Fruit fly (Drosophila melanogaster) whole organism, wandering third instar larva: ENCODE data around the gene Rip11.

Experiments
- Abd-B ChIP-seq: fragments of >200 bp; optimal IDR thresholded peaks from 2 replicates; lab custom pipeline; 2017; ENCODE audit warnings: missing biosample characterization, missing genetic modification characterization
- CG9705 ChIP-seq: fragments of 200-800 bp; sonication (Bioruptor generic); optimal IDR thresholded peaks from 2 replicates; lab custom pipeline; 2018; ENCODE audit warnings: missing biosample characterization, mild to moderate bottlenecking, missing genetic modification characterization
- CrebA ChIP-seq: fragments of 200-800 bp; sonication (Bioruptor generic); optimal IDR thresholded peaks from 2 replicates; lab custom pipeline; 2016; ENCODE audit warnings: missing biosample characterization, mild to moderate bottlenecking, missing genetic modification characterization, borderline replicate concordance
- Dfd ChIP-seq: fragments of >200 bp; optimal IDR thresholded peaks from 2 replicates; lab custom pipeline; 2017; ENCODE audit warnings: missing biosample characterization, missing genetic modification characterization
- Dif ChIP-seq: fragments of 200-275, 200-300 bp; sonication (Bioruptor generic); optimal IDR thresholded peaks from 2 replicates; lab custom pipeline; 2018; ENCODE audit warnings: missing biosample characterization, missing genetic modification characterization; ENCODE audit not compliant: partially characterized antibody
- GATAd ChIP-seq: sonication (Bioruptor generic); optimal IDR thresholded peaks from 2 replicates; lab custom pipeline; 2016; ENCODE audit warnings: missing biosample characterization, missing genetic modification characterization
- HLH106 ChIP-seq: fragments of 200-800 bp; optimal IDR thresholded peaks from 3 replicates; lab custom pipeline; 2019; ENCODE audit warnings: missing biosample characterization, mild to moderate bottlenecking, missing genetic modification characterization, moderate library complexity
- Hnf4 ChIP-seq: fragments of 200-800 bp; sonication (Bioruptor generic); optimal IDR thresholded peaks from 2 replicates; lab custom pipeline; 2016; ENCODE audit warnings: missing biosample characterization, mild to moderate bottlenecking, missing genetic modification characterization
- Hr78 ChIP-seq: fragments of >200 bp; optimal IDR thresholded peaks from 2 replicates; lab custom pipeline; 2017; ENCODE audit warnings: missing biosample characterization, missing genetic modification characterization
- Hr83 ChIP-seq: fragments of 200-300 bp; sonication (Bioruptor generic); optimal IDR thresholded peaks from 2 replicates; lab custom pipeline; 2016; ENCODE audit warnings: missing biosample characterization, mild to moderate bottlenecking, missing genetic modification characterization, moderate library complexity; ENCODE audit not compliant: poor library complexity, severe bottlenecking
- Jra ChIP-seq: sonication (Bioruptor generic); optimal IDR thresholded peaks from 2 replicates; lab custom pipeline; 2016; ENCODE audit warnings: missing biosample characterization, missing genetic modification characterization
- Myc ChIP-seq: fragments of >200 bp; optimal IDR thresholded peaks from 2 replicates; lab custom pipeline; 2017
- N ChIP-seq: fragments of >200 bp; optimal IDR thresholded peaks from 2 replicates; lab custom pipeline; 2018; ENCODE audit warnings: missing biosample characterization, missing external identifiers, missing genetic modification characterization
- OdsH ChIP-seq: fragments of 200-800 bp; sonication (Bioruptor generic); optimal IDR thresholded peaks from 2 replicates; lab custom pipeline; 2016; ENCODE audit warnings: missing biosample characterization, mild to moderate bottlenecking, missing genetic modification characterization
- Rel ChIP-seq, 2 experiments: fragments of 200-800 bp; sonication (Bioruptor generic) in 1 of 2; optimal IDR thresholded peaks; 2 replicates in 1 of 2; 3 replicates in 1 of 2; lab custom pipeline; 2016 to 2019; ENCODE audit warnings: mild to moderate bottlenecking in 2 of 2, missing biosample characterization in 2 of 2, missing genetic modification characterization in 2 of 2, moderate library complexity in 1 of 2
- Sp1 ChIP-seq: fragments of 200-800 bp; sonication (Bioruptor generic); optimal IDR thresholded peaks from 3 replicates; lab custom pipeline; 2019; ENCODE audit warnings: missing biosample characterization, mild to moderate bottlenecking, missing genetic modification characterization, moderate library complexity
- Vsx2 ChIP-seq: fragments of 200-300, 225-300 bp; sonication (Bioruptor generic); optimal IDR thresholded peaks from 2 replicates; lab custom pipeline; 2018; ENCODE audit warnings: missing biosample characterization, missing genetic modification characterization; ENCODE audit not compliant: partially characterized antibody
- br ChIP-seq: fragments of 200-800 bp; sonication (Bioruptor generic); optimal IDR thresholded peaks from 2 replicates; lab custom pipeline; 2016; ENCODE audit warnings: missing biosample characterization, missing genetic modification characterization
- brk ChIP-seq: fragments of 200-800 bp; sonication (Bioruptor generic); optimal IDR thresholded peaks from 2 replicates; lab custom pipeline; 2016; ENCODE audit warnings: missing biosample characterization, mild to moderate bottlenecking, missing genetic modification characterization
- dmrt93B ChIP-seq: fragments of 200-800 bp; sonication (Bioruptor generic); optimal IDR thresholded peaks from 2 replicates; lab custom pipeline; 2018; ENCODE audit warnings: missing biosample characterization, mild to moderate bottlenecking, missing genetic modification characterization
- ey ChIP-seq: fragments of 200-800 bp; sonication (Bioruptor generic); optimal IDR thresholded peaks from 2 replicates; lab custom pipeline; 2016; ENCODE audit warnings: missing biosample characterization, missing genetic modification characterization
- foxo ChIP-seq, 2 experiments: fragments of 200-800 bp; sonication (Bioruptor generic); optimal IDR thresholded peaks; 2 replicates in 1 of 2; 3 replicates in 1 of 2; lab custom pipeline; 2016 to 2017; ENCODE audit warnings: missing biosample characterization in 2 of 2, missing genetic modification characterization in 2 of 2
- fru ChIP-seq: fragments of 200-800 bp; sonication (Bioruptor generic); optimal IDR thresholded peaks from 3 replicates; lab custom pipeline; 2016; ENCODE audit warnings: missing biosample characterization, mild to moderate bottlenecking, missing genetic modification characterization
- h ChIP-seq: fragments of 200-800 bp; sonication (Bioruptor generic); optimal IDR thresholded peaks from 3 replicates; lab custom pipeline; 2016; ENCODE audit warnings: missing biosample characterization, mild to moderate bottlenecking, missing genetic modification characterization
- jim ChIP-seq: fragments of 175-275, 200-325 bp; sonication (Bioruptor generic); optimal IDR thresholded peaks from 2 replicates; lab custom pipeline; 2016; ENCODE audit warnings: missing biosample characterization, mild to moderate bottlenecking, missing genetic modification characterization
- lola ChIP-seq: fragments of >200 bp; optimal IDR thresholded peaks from 2 replicates; lab custom pipeline; 2017; ENCODE audit warnings: missing biosample characterization, missing genetic modification characterization
- pan ChIP-seq: fragments of >200 bp; optimal IDR thresholded peaks from 2 replicates; lab custom pipeline; 2017
- psq ChIP-seq: fragments of 200-800 bp; sonication (Bioruptor generic); optimal IDR thresholded peaks from 3 replicates; lab custom pipeline; 2017; ENCODE audit warnings: missing biosample characterization, mild to moderate bottlenecking, missing genetic modification characterization, moderate library complexity
- sv ChIP-seq: fragments of 200-800 bp; sonication (Bioruptor generic); optimal IDR thresholded peaks from 3 replicates; lab custom pipeline; 2016; ENCODE audit warnings: missing biosample characterization, missing genetic modification characterization
- tai ChIP-seq: sonication (Bioruptor generic); optimal IDR thresholded peaks from 2 replicates; lab custom pipeline; 2016; ENCODE audit warnings: missing biosample characterization, missing genetic modification characterization
- usp ChIP-seq: fragments of >200 bp; optimal IDR thresholded peaks from 2 replicates; lab custom pipeline; 2017; ENCODE audit warnings: missing biosample characterization, missing genetic modification characterization
- woc ChIP-seq: sonication (Bioruptor generic); optimal IDR thresholded peaks from 2 replicates; lab custom pipeline; 2016; ENCODE audit warnings: missing biosample characterization, mild to moderate bottlenecking, missing genetic modification characterization

Gene Rip11

dm6 chrX:18672900-18673529 lies 25.6 kb upstream of the Rip11 start:
- TF ChIP-seq CG9705 (no peak), N (GFP tag; lab: Kevin White, UChicago) (no peak), jim (GFP tag; lab: Kevin White, UChicago) (no peak), tai (GFP tag; lab: Kevin White, UChicago) (no peak), Jra (GFP tag; lab: Kevin White, UChicago) (no peak), OdsH (GFP tag; lab: Kevin White, UChicago) (no peak), ey (no peak), fru (GFP tag; lab: Kevin White, UChicago) (no peak), Rel (GFP tag; optimal IDR thresholded peaks at IDR 0.05; lab: Kevin White, UChicago) (no peak), Rel (tag; optimal IDR thresholded peaks at IDR 0.05; lab: Kevin White, UChicago) (no peak), Dfd (no peak), dmrt93B (GFP tag; lab: Kevin White, UChicago) (no peak), Myc (lab: Kevin White, UChicago) (no peak), brk (GFP tag; lab: Kevin White, UChicago) (no peak), Hr78 (GFP tag; lab: Kevin White, UChicago) (no peak), woc (no peak), h (GFP tag; lab: Kevin White, UChicago) (no peak), HLH106 (tag; lab: Kevin White, UChicago) (no peak)
- TF ChIP-seq, all 38 proteins: peak for 0

dm6 chrX:18671545-18672174 lies 24.2 kb upstream of the Rip11 start:
- TF ChIP-seq Myc (lab: Kevin White, UChicago) (no peak), usp (GFP tag; lab: Kevin White, UChicago) (no peak), Abd-B (GFP tag; lab: Kevin White, UChicago) (no peak), pan (no peak), CrebA (no peak), OdsH (GFP tag; lab: Kevin White, UChicago) (no peak), sv (GFP tag; lab: Kevin White, UChicago) (no peak), HLH106 (tag; lab: Kevin White, UChicago) (no peak), fru (GFP tag; lab: Kevin White, UChicago) (no peak), lola (no peak), Sp1 (GFP tag; lab: Kevin White, UChicago) (no peak), woc (no peak), Hr83 (GFP tag; lab: Kevin White, UChicago) (no peak), N (GFP tag; lab: Kevin White, UChicago) (no peak), Hr78 (GFP tag; lab: Kevin White, UChicago) (no peak), tai (GFP tag; lab: Kevin White, UChicago) (no peak)

- TF ChIP-seq foxo (GFP tag; optimal IDR thresholded peaks at IDR 0.05; lab: Kevin White, UChicago), result no peak
- no peak for TF ChIP-seq OdsH (GFP tag; lab: Kevin White, UChicago)
Observed at dm6 chrX:18669811-18670477, 22.5 kb upstream of the Rip11 start.

- TF ChIP-seq CG9705, result no peak
- no peak for TF ChIP-seq lola
- TF ChIP-seq GATAd (GFP tag; lab: Kevin White, UChicago), result no peak
- TF ChIP-seq Myc (lab: Kevin White, UChicago), result no peak
- TF ChIP-seq br (GFP tag; lab: Kevin White, UChicago), result no peak
- no peak for TF ChIP-seq Rel (GFP tag; optimal IDR thresholded peaks at IDR 0.05; lab: Kevin White, UChicago)
- TF ChIP-seq Rel (tag; optimal IDR thresholded peaks at IDR 0.05; lab: Kevin White, UChicago), result no peak
- TF ChIP-seq brk (GFP tag; lab: Kevin White, UChicago), result no peak
- no peak for TF ChIP-seq usp (GFP tag; lab: Kevin White, UChicago)
- TF ChIP-seq psq (GFP tag; lab: Kevin White, UChicago), result no peak
- TF ChIP-seq jim (GFP tag; lab: Kevin White, UChicago), result no peak
- TF ChIP-seq Dif, result no peak
- TF ChIP-seq sv (GFP tag; lab: Kevin White, UChicago), result no peak
- no peak for TF ChIP-seq CrebA
- TF ChIP-seq Vsx2 (GFP tag; lab: Kevin White, UChicago), result no peak
- TF ChIP-seq foxo (GFP tag; optimal IDR thresholded peaks at IDR 0.05; lab: Kevin White, UChicago), result no peak
- no peak for TF ChIP-seq Hnf4
- TF ChIP-seq, all 38 proteins: peak for 0
Observed at dm6 chrX:18668293-18668692, 20.8 kb upstream of the Rip11 start.
